Worm (Caenorhabditis elegans) whole organism, L4/young adult: ENCODE data around the gene col-79.

Experiments
- W03F9.2 ChIP-seq: fragments of 150-350 bp; optimal IDR thresholded peaks from 2 replicates; lab custom pipeline; 2014; ENCODE audit warnings: missing biosample characterization, missing genetic modification characterization
- dao-5 ChIP-seq: sonication (generic microtip); optimal IDR thresholded peaks from 2 replicates; lab custom pipeline; 2016; ENCODE audit warnings: missing genotype, missing genetic modification characterization, moderate library complexity, missing compliant biosample characterization
- him-1 ChIP-seq: sonication (generic microtip); optimal IDR thresholded peaks from 2 replicates; lab custom pipeline; 2016; ENCODE audit warnings: missing genotype, missing genetic modification reagents, missing genetic modification characterization, missing compliant biosample characterization

col-79 gene

DNA sequence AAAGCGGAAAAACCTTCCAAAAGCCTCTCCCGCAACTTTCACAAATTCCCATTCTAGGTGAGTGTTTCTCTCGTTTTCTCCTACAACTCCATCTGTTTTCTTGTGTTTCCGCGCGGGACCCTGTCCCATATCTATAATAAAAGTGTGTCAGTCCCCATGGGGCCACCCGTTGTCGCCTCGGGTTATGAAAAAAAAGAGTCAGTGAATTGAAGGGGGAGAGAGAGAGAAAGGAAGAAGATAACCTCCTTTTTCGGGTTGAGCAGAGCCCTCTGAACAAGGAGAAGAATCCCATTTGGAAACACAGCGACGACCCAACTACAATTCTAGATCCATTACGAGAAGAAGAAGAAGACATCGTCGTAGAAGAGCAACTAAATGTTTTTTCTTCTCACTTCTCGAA lies 13.7 kb downstream of the col-79 start, which contains the start of gene C09G5.13:
C09G5.13 (plus strand) TSS at position 301 of the 400 bp plus-strand sequence.
- TF ChIP-seq him-1 (no peak), dao-5 (tag; lab: Kevin White, UChicago) (no peak), W03F9.2 (tag; lab: Kevin White, UChicago) (no peak)

DNA sequence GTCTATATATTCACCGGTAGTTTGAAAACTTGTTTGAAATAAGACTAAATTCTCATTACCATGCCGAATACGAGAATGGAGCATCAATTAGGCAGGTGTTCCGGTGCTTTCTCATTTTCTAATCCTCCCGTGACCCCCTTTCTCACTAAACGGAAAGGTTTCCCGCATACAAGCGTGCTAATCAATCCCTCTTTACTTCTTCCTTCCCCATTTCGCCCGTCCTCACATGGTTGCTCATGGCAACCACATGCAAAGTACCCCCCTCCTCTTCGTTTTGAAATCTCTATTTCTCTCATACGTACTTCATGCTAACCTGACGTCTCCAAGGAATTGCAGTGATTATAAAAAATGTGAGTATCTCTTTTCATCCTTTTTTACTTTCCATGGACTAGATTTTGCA lies 16.5 kb downstream of the col-79 start, which contains the start of gene mks-5:
mks-5 (plus strand) TSS at position 301 of the 400 bp plus-strand sequence.
- TF ChIP-seq W03F9.2 (tag; lab: Kevin White, UChicago) = no peak
- no peak for TF ChIP-seq dao-5 (tag; lab: Kevin White, UChicago)
- TF ChIP-seq him-1 = no peak

DNA sequence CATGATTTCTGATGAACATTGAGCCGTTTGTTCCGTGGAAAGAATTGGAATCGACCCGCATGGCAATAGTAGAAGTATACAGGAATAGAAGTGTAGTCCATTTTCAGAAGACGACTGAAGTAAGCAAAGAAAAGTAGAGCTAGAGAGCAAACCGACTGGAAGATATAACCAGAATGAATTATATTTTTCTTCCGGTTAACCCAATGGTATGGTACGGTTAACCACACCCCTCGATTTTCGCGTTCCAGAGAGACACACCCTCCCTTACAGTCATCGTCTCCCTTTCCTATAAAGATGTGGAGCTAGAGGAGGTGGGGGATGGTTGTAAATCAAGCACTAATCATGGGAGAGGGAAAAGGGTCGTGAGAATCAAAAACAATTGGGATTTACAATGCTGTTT lies 19.7 kb downstream of the col-79 start, which contains the start of gene C09G5.14:
C09G5.14 (minus strand) TSS at position 101 of the 400 bp plus-strand sequence.
- TF ChIP-seq dao-5 (tag; lab: Kevin White, UChicago) (no peak), W03F9.2 (tag; lab: Kevin White, UChicago) (no peak), him-1 (no peak)

DNA sequence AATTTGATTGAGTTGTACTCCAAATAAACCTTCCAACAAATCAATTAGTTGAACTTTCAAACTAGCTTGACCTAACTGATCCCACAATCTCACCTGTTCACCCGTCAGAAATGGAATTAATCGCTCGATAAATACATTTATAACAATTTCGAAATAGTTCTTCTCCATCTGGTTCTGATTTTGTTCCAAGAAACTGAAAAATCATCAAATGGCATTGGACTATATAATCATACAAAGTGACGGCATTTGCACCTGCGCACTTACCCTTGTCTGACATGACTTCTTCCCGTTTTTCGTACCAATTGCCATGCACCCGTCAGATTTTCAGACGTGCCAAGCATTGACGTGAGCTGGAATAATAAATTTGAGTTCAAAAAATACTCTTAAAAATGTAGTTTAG lies 27.3 kb downstream of the col-79 start:
- TF ChIP-seq W03F9.2 (tag; lab: Kevin White, UChicago) (no peak), dao-5 (tag; lab: Kevin White, UChicago) (no peak), him-1 (no peak)

DNA sequence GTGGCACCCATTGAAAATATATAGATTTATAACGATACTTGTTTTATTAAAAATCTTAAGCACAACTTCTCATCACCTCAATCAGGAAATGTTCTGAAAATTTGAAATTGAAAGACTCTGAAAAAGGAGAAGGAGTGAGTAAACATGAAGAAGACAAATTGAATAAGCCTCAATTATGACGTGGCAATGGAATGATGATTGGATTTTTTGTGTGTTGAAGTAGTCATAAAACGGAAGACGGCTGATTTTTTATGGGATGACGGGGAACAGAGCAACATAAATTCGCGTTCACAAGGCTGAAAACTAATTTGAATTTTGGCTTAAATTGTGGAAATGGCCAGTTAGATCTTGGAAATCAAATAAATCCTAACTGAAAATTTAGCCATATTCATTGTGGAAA lies 28.1 kb downstream of the col-79 start, which contains the start of gene glb-12:
glb-12 (minus strand) TSS at position 101 of the 400 bp plus-strand sequence.
- TF ChIP-seq dao-5 (tag; lab: Kevin White, UChicago) = no peak
- no peak for TF ChIP-seq W03F9.2 (tag; lab: Kevin White, UChicago)
- no peak for TF ChIP-seq him-1

DNA sequence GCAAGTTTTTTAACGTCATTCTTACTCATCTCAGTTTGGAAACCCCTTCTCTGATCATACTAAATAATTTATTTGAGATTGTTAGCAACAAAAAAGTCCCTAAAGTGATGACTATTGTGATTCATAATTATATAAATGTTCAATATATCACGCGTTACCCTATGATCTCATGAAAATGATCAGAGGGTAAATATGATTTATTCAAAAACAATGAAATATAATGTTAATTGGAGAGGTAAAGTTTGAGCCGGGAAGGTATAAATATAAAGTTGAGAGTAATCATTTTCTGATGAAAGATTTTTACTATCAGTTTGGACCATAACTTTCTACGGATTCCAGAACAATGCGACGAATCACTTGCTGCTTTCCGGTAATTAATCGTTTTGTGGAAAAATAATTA lies 33.6 kb downstream of the col-79 start, which contains the start of gene C52A11.3:
C52A11.3 (plus strand) TSS at position 301 of the 400 bp plus-strand sequence.
- TF ChIP-seq him-1 (no peak), dao-5 (tag; lab: Kevin White, UChicago) (no peak), W03F9.2 (tag; lab: Kevin White, UChicago) (no peak)

DNA sequence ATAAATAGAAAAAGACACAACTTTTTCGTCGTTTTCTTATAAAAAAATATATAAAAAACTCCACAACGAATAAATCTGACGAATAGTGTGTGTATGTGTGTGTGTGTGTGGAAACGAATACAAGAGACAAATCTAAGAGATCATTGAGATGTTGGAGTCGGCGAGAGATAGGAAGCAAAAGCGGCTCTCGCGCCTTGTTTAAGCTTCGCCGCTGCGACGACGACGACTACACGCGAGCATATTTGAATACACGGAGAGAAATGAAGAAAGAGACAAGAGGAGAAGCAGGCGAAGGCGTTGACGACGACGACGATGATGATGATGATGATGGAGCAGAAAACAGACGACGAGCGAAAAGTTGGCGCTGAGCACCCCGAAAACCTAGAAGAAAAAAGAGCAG lies 41.4 kb downstream of the col-79 start:
- TF ChIP-seq W03F9.2 (tag; lab: Kevin White, UChicago) (no peak), him-1 (peak; percentile 0)

DNA sequence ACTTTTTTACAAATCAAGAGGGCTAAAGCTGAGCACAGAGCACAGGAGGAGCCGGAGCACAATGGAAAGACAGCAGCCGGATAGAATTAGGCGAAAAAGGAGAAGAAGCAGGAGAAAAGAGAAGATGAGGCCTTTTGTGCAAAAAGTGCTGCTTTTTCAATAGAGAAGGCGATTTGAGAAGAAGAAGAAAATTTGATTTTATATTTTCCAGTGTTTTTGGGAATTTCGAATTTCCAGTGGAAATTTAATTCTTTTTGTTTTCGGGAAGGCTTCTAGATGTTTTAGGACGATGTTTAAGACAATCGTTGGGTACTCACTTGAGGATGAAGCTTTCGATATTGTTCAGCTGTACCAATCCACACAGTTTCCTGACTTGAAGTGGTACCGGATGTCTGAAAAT lies 50.3 kb downstream of the col-79 start:
- no peak for TF ChIP-seq dao-5 (tag; lab: Kevin White, UChicago)
- TF ChIP-seq W03F9.2 (tag; lab: Kevin White, UChicago) = no peak
- TF ChIP-seq him-1 = no peak
